Worm (Caenorhabditis elegans): Measurements from ENCODE around the gene ZK1248.4.

ZK1248.4 gene

DNA sequence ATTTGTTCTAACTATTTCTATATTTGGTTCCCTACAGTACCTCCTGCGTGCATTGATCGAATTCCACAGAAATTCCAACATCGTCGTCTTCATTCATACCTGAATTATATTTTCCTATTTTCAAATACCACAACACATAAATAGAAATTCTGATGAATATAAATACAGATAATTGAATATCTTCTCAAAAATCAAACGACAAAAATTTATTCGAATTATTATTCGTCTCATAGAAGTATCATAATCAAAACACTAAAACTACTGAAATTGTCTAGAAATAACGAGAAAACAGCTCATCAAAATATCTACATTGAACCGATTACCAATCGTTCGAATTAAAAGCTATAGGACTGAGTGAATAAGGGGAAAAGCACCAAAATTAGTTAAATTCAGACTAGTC, 14.7 kb downstream of the ZK1248.4 start, which contains the start of gene gtap-1:
Gene gtap-1 (minus strand): TSS at position 101 of the 400 bp plus-strand sequence.
- TF ChIP-seq fkh-2 (tag; optimal IDR thresholded peaks at IDR 0.05) (no peak), nhr-23 (tag; optimal IDR thresholded peaks at IDR 0.05) (no peak), mdl-1 (tag; optimal IDR thresholded peaks at IDR 0.05) (no peak), sea-2 (GFP tag; optimal IDR thresholded peaks at IDR 0.05) (no peak), egl-27 (tag; optimal IDR thresholded peaks at IDR 0.05) (no peak), nhr-43 (tag; optimal IDR thresholded peaks at IDR 0.05; ENCODE audit: poor library complexity, severe bottlenecking) (no peak), nhr-67 (tag; optimal IDR thresholded peaks at IDR 0.05) (no peak), unc-39 (tag; optimal IDR thresholded peaks at IDR 0.05) (no peak), tbx-2 (tag; optimal IDR thresholded peaks at IDR 0.05) (no peak), ceh-9 (tag; optimal IDR thresholded peaks at IDR 0.05) (no peak), skn-1 (tag; optimal IDR thresholded peaks at IDR 0.05) (no peak), fos-1 (tag; optimal IDR thresholded peaks at IDR 0.05) (no peak), ama-1 (optimal IDR thresholded peaks at IDR 0.05) (no peak), R02D3.7 (tag; optimal IDR thresholded peaks at IDR 0.05) (no peak), snpc-4 (tag; optimal IDR thresholded peaks at IDR 0.05) (no peak), nhr-237 (tag; optimal IDR thresholded peaks at IDR 0.05) (no peak), hmg-11 (tag; optimal IDR thresholded peaks at IDR 0.05) (no peak), unc-62 (GFP tag; optimal IDR thresholded peaks at IDR 0.05) (no peak), mml-1 (tag; optimal IDR thresholded peaks at IDR 0.05) (no peak), nhr-76 (tag; optimal IDR thresholded peaks at IDR 0.05) (no peak)

- TF ChIP-seq elt-2 (tag; optimal IDR thresholded peaks at IDR 0.05) (no peak), mml-1 (tag; optimal IDR thresholded peaks at IDR 0.05) (no peak), ceh-16 (tag; optimal IDR thresholded peaks at IDR 0.05) (no peak), nhr-76 (tag; optimal IDR thresholded peaks at IDR 0.05) (no peak)
Measured at ce11 chrII:5835146-5835545, 16.7 kb downstream of the ZK1248.4 start.

DNA sequence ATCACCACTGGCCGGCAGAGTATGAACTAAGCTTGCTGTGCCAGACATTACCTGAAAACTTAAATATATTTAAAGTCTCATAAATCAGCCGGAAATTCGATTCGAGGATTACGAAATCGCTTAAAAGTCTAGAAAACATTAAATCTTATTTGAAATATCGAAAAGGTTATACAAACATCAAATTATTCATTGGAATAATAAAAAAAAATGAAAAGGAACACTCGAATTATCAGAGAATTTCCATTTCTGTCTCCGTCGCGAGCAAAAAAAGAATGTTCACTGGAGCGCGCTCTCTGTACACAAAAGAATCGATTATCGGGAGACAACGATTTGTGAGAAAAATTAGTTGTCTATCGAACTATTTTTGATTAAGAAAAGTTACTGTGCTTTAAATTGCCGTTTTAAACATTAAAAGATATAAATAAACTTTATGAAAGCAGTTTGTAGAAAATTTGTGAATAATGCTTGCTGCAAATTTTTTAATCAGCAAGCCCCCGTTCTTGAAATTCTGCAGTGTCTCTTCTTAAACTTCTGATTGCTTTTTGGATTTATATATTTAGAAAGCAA, 17.8 kb downstream of the ZK1248.4 start, which contains the start of gene fzo-1:
Gene fzo-1 (minus strand): TSS at position 51 of the 567 bp plus-strand sequence.
- TF ChIP-seq fkh-10 (GFP tag; optimal IDR thresholded peaks at IDR 0.05) (peak; percentile 22), ceh-9 (tag; optimal IDR thresholded peaks at IDR 0.05) (no peak), elt-2 (tag; optimal IDR thresholded peaks at IDR 0.05) (peak; percentile 47), lin-15B (tag; optimal IDR thresholded peaks at IDR 0.05) (peak; percentile 52), snpc-4 (tag; optimal IDR thresholded peaks at IDR 0.05) (peak; percentile 29), ceh-16 (tag; optimal IDR thresholded peaks at IDR 0.05) (no peak), nfya-1 (tag; optimal IDR thresholded peaks at IDR 0.05; ENCODE audit: insufficient read depth) (peak; percentile 60), pha-4 (tag; optimal IDR thresholded peaks at IDR 0.05) (peak; percentile 72)

ce11 chrII:5838453-5838852, 20.1 kb downstream of the ZK1248.4 start, which contains the start of gene ZK1248.15:
TSS of gene ZK1248.15 (minus strand) at chrII:5838553.
- TF ChIP-seq mdl-1 (tag; optimal IDR thresholded peaks at IDR 0.05) = no peak
- no peak for TF ChIP-seq skn-1 (tag; optimal IDR thresholded peaks at IDR 0.05)
- TF ChIP-seq ceh-28 (tag; optimal IDR thresholded peaks at IDR 0.05) = no peak
- no peak for TF ChIP-seq elt-1 (tag; optimal IDR thresholded peaks at IDR 0.05)
- no peak for TF ChIP-seq lsy-12 (tag; optimal IDR thresholded peaks at IDR 0.05)
- no peak for TF ChIP-seq eor-1 (tag; optimal IDR thresholded peaks at IDR 0.05)
- no peak for TF ChIP-seq pha-4 (tag; optimal IDR thresholded peaks at IDR 0.05)
- TF ChIP-seq mml-1 (tag; optimal IDR thresholded peaks at IDR 0.05) = no peak
- no peak for TF ChIP-seq nhr-25 (tag; optimal IDR thresholded peaks at IDR 0.05)
- no peak for TF ChIP-seq unc-39 (tag; optimal IDR thresholded peaks at IDR 0.05)
- no peak for TF ChIP-seq nhr-11 (tag; optimal IDR thresholded peaks at IDR 0.05)
- TF ChIP-seq egl-27 (tag; optimal IDR thresholded peaks at IDR 0.05) = no peak
- TF ChIP-seq tbx-2 (tag; optimal IDR thresholded peaks at IDR 0.05) = no peak
- no peak for TF ChIP-seq elt-2 (tag; optimal IDR thresholded peaks at IDR 0.05)
- TF ChIP-seq R02D3.7 (tag; optimal IDR thresholded peaks at IDR 0.05) = no peak
- no peak for TF ChIP-seq sea-2 (GFP tag; optimal IDR thresholded peaks at IDR 0.05)
- TF ChIP-seq nhr-23 (tag; optimal IDR thresholded peaks at IDR 0.05) = no peak
- no peak for TF ChIP-seq nhr-12 (tag; optimal IDR thresholded peaks at IDR 0.05)
- no peak for TF ChIP-seq fos-1 (tag; optimal IDR thresholded peaks at IDR 0.05)

ce11 chrII:5839227-5839626, 20.8 kb downstream of the ZK1248.4 start, which contains the start of gene ZK1248.19:
TSS of gene ZK1248.19 (minus strand) at chrII:5839414.
- TF ChIP-seq lsy-12 (tag; optimal IDR thresholded peaks at IDR 0.05) (no peak), R02D3.7 (tag; optimal IDR thresholded peaks at IDR 0.05) (peak; percentile 88), pqm-1 (tag; optimal IDR thresholded peaks at IDR 0.05) (no peak), elt-3 (tag; optimal IDR thresholded peaks at IDR 0.05) (no peak), lin-15B (tag; optimal IDR thresholded peaks at IDR 0.05) (peak; percentile 4), tbx-2 (tag; optimal IDR thresholded peaks at IDR 0.05) (no peak), ceh-9 (tag; optimal IDR thresholded peaks at IDR 0.05) (no peak), snpc-4 (tag; optimal IDR thresholded peaks at IDR 0.05) (peak; percentile 0), pha-4 (tag; optimal IDR thresholded peaks at IDR 0.05) (peak; percentile 25), ztf-4 (tag; optimal IDR thresholded peaks at IDR 0.05) (no peak), daf-12 (tag; optimal IDR thresholded peaks at IDR 0.05) (no peak), nhr-11 (tag; optimal IDR thresholded peaks at IDR 0.05) (no peak), nhr-25 (tag; optimal IDR thresholded peaks at IDR 0.05) (no peak), elt-2 (tag; optimal IDR thresholded peaks at IDR 0.05) (no peak), mml-1 (tag; optimal IDR thresholded peaks at IDR 0.05) (no peak), unc-39 (tag; optimal IDR thresholded peaks at IDR 0.05) (no peak), ZK546.5 (tag; optimal IDR thresholded peaks at IDR 0.05) (no peak), nfya-1 (tag; optimal IDR thresholded peaks at IDR 0.05; ENCODE audit: insufficient read depth) (peak; percentile 28), ama-1 (optimal IDR thresholded peaks at IDR 0.05) (peak; percentile 6), ceh-82 (tag; optimal IDR thresholded peaks at IDR 0.05) (no peak), nhr-67 (tag; optimal IDR thresholded peaks at IDR 0.05) (no peak), fkh-10 (GFP tag; optimal IDR thresholded peaks at IDR 0.05) (no peak), egl-5 (tag; optimal IDR thresholded peaks at IDR 0.05) (no peak), skn-1 (tag; optimal IDR thresholded peaks at IDR 0.05) (no peak), hmg-11 (tag; optimal IDR thresholded peaks at IDR 0.05) (peak; percentile 42), lin-39 (tag; optimal IDR thresholded peaks at IDR 0.05) (no peak)
